Worm (Caenorhabditis elegans): ENCODE results near the gene M05D6.8.

The M05D6.8 gene

DNA sequence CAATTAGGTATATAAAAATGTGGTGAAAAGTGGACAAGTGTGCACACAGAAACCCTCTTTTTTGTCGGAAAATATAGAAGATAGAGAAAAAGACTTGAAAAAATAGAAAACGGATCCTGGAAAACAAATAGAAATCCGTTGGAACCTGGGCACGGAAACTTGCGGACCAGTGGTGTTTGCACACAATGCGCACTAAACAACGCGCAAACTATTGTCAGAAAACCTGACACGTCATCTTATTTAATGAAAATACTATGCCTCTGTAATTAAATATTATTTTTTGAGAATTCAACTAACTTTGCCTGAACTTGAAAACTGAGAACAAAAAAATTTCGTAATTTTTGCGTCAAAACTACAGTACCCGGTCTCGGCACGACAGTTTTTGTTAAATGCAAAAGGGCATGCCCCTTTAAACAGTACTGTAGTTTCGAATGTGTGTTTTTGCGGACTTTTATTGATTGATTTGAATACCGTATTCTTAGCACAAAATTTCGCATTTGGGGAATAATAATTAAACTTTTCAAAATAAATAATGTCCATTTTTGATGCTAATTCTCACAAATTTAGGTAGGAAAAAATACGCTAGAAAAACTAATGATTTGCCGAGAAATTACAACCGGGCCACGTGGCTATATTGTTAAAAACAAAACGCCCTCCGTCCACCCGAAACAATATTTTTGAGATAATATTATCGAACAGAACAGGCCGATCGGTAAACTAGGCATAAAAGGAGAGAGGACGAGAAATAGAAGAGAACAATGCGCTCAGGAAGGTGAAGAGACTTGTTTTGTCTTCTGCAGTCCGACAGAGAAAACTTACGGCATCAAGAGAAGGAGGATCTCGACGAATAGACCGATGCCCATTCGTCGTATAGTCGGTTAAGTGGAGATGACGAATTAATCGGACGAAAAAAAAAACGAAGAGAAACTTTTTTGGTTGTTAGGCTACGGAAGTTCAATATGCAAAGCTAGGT is 41.8 kb downstream of the M05D6.8 start (continued):
- TF ChIP-seq ces-1 (GFP tag; optimal IDR thresholded peaks at IDR 0.05) (no peak), hif-1 (tag; optimal IDR thresholded peaks at IDR 0.05) (no peak), lin-29 (GFP tag; IDR thresholded peaks at IDR 0.05) (no peak), mep-1 (tag; optimal IDR thresholded peaks at IDR 0.05) (no peak), dmd-8 (GFP tag; IDR thresholded peaks at IDR 0.05) (no peak), hmg-1.1 (GFP tag; IDR thresholded peaks at IDR 0.05) (peak; percentile 36; the same call in 1 of the 2 replicates), Y105C5A.15 (GFP tag; IDR thresholded peaks at IDR 0.05) (no peak), R02D3.7 (tag; optimal IDR thresholded peaks at IDR 0.05) (no peak), mxl-3 (GFP tag; optimal IDR thresholded peaks at IDR 0.05) (peak; percentile 7), aha-1 (tag) (peak; percentile 76), ztf-7 (tag; optimal IDR thresholded peaks at IDR 0.05) (no peak), zip-11 (GFP tag; IDR thresholded peaks at IDR 0.05) (no peak), daf-12 (tag; optimal IDR thresholded peaks at IDR 0.05) (no peak), lir-3 (tag; optimal IDR thresholded peaks at IDR 0.05) (no peak), egl-43 (GFP tag; IDR thresholded peaks at IDR 0.05) (no peak), lin-1 (GFP tag; IDR thresholded peaks at IDR 0.05) (no peak), F10B5.3 (tag; optimal IDR thresholded peaks at IDR 0.05) (no peak), daf-19 (GFP tag; conservative IDR thresholded peaks at IDR 0.05) (no peak), lsy-2 (tag; optimal IDR thresholded peaks at IDR 0.05) (peak in 1 of 2 experiments; percentile 43), nhr-48 (tag; optimal IDR thresholded peaks at IDR 0.05) (no peak), nhr-42 (GFP tag; IDR thresholded peaks at IDR 0.05) (no peak), nhr-111 (GFP tag; optimal IDR thresholded peaks at IDR 0.05) (no peak), ceh-28 (tag; optimal IDR thresholded peaks at IDR 0.05) (no peak), ceh-62 (tag; optimal IDR thresholded peaks at IDR 0.05) (no peak), unc-39 (tag; optimal IDR thresholded peaks at IDR 0.05) (no peak), mdt-29 (GFP tag; IDR thresholded peaks at IDR 0.05) (no peak), php-3 (GFP tag; IDR thresholded peaks at IDR 0.05) (no peak), fos-1 (tag; optimal IDR thresholded peaks at IDR 0.05) (no peak), jun-1 (tag; optimal IDR thresholded peaks at IDR 0.05) (no peak), cey-2 (tag; optimal IDR thresholded peaks at IDR 0.05; ENCODE audit: borderline replicate concordance, insufficient read depth) (no peak)

DNA sequence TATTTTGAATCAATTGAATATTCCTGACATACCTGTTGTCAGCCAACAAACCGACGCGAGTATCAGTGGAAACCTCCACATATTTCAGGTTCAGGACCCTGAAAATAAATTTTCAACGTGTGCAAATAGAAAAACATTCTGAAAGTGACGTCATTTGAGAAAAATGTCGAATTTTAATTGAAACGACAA is 42.4 kb downstream of the M05D6.8 start, which contains the start of gene F14E5.2:
F14E5.2 (minus strand) TSS at position 101 of the 189 bp plus-strand sequence.
- TF ChIP-seq fos-1 (tag; optimal IDR thresholded peaks at IDR 0.05) (no peak), mxl-2 (GFP tag; conservative IDR thresholded peaks at IDR 0.05) (no peak)

DNA sequence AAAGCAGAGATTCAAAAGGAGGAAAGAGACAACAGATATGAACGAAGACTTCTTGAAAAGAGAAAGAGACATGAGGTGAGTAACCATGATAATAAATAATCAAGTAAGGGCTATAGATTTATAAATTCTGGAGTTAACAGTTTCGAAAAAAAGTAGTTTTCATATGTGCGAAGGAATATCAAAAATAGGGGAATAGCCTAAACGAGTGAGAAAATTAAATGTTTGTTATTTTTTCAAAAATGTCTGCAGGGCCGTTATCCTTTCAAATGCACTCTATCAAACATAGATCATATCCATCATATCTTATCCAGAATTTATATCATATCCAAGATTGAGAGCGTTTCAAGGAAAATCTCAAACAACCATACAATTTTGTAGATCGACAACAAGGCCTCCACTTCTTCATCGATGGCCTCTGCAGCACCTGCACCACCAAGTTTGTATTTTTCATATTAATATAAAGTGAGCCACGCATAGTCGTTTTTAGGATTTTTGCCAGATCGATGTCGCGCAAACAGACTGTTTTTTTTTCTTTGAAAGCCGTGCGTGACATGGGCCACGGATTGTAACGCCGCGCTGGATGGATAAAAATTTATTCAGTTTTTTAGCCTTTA is 50.2 kb downstream of the M05D6.8 start:
- TF ChIP-seq mep-1 (tag; optimal IDR thresholded peaks at IDR 0.05) (peak; percentile 39), sdz-12 (GFP tag; optimal IDR thresholded peaks at IDR 0.05) (no peak), ztf-7 (tag; optimal IDR thresholded peaks at IDR 0.05) (peak; percentile 82)

All from whole organism, L4 larva.